Worm (Caenorhabditis elegans) whole organism, L2 larva: ENCODE measurements around the gene his-59.

Experiments used
- Y55F3AM.14 ChIP-seq: fragments of 200-800 bp; sonication (Bioruptor generic); optimal IDR thresholded peaks from 2 replicates; lab custom pipeline; 2018; ENCODE audit warnings: mild to moderate bottlenecking, missing genetic modification characterization, missing compliant biosample characterization
- ZK546.5 ChIP-seq: sonication (generic microtip); optimal IDR thresholded peaks from 2 replicates; lab custom pipeline; 2017; ENCODE audit warnings: missing biosample characterization, missing genetic modification characterization
- alr-1 ChIP-seq: fragments of 150-350 bp; optimal IDR thresholded peaks from 2 replicates; lab custom pipeline; 2014; ENCODE audit warnings: missing biosample characterization, missing genetic modification characterization
- aly-2 ChIP-seq: fragments of 150-350 bp; optimal IDR thresholded peaks from 2 replicates; lab custom pipeline; 2014; ENCODE audit warnings: missing biosample characterization, missing genetic modification characterization
- ama-1 ChIP-seq: fragments of 150-350 bp; optimal IDR thresholded peaks from 2 replicates; lab custom pipeline; 2018; ENCODE audit warnings: inconsistent platforms
- blmp-1 ChIP-seq: sonication (generic microtip); optimal IDR thresholded peaks from 2 replicates; lab custom pipeline; 2017; ENCODE audit warnings: missing genetic modification characterization, mild to moderate bottlenecking, missing compliant biosample characterization, antibody characterized with exemption, moderate library complexity; ENCODE audit not compliant: insufficient read depth
- ceh-16 ChIP-seq: fragments of 150-350 bp; optimal IDR thresholded peaks from 2 replicates; lab custom pipeline; 2014; ENCODE audit warnings: missing biosample characterization, missing genetic modification characterization
- crh-2 ChIP-seq: sonication (generic microtip); optimal IDR thresholded peaks from 2 replicates; lab custom pipeline; 2017; ENCODE audit warnings: missing biosample characterization, missing genetic modification characterization
- dmd-4 ChIP-seq: sonication (generic microtip); optimal IDR thresholded peaks from 2 replicates; lab custom pipeline; 2017; ENCODE audit warnings: missing biosample characterization, missing genetic modification characterization
- egl-27 ChIP-seq: sonication (generic microtip); optimal IDR thresholded peaks from 3 replicates; lab custom pipeline; 2017; ENCODE audit warnings: missing biosample characterization, missing genetic modification reagents, missing genetic modification characterization
- elt-1 ChIP-seq: fragments of 150-350 bp; optimal IDR thresholded peaks from 2 replicates; lab custom pipeline; 2014; ENCODE audit warnings: missing biosample characterization, missing genetic modification characterization
- elt-3 ChIP-seq: sonication (generic microtip); optimal IDR thresholded peaks from 2 replicates; lab custom pipeline; 2017; ENCODE audit warnings: missing biosample characterization, missing genetic modification characterization
- fos-1 ChIP-seq: fragments of 150-350 bp; optimal IDR thresholded peaks from 2 replicates; lab custom pipeline; 2014; ENCODE audit warnings: missing biosample characterization, missing genetic modification characterization
- gmeb-1 ChIP-seq: fragments of 150-350 bp; optimal IDR thresholded peaks from 2 replicates; lab custom pipeline; 2014; ENCODE audit warnings: missing biosample characterization, missing genetic modification characterization
- lin-11 ChIP-seq: fragments of 150-350 bp; sonication (generic microtip); optimal IDR thresholded peaks from 2 replicates; lab custom pipeline; 2014; ENCODE audit warnings: missing biosample characterization, missing genetic modification characterization, inconsistent platforms, mixed read lengths
- lin-39 ChIP-seq: fragments of 150-350 bp; optimal IDR thresholded peaks from 2 replicates; lab custom pipeline; 2014; ENCODE audit warnings: missing biosample characterization, missing genetic modification reagents, missing genetic modification characterization
- mab-5 ChIP-seq: fragments of 150-350 bp; optimal IDR thresholded peaks from 2 replicates; lab custom pipeline; 2014; ENCODE audit warnings: missing biosample characterization, missing genetic modification characterization
- mbf-1 ChIP-seq: sonication (generic microtip); optimal IDR thresholded peaks from 2 replicates; lab custom pipeline; 2017; ENCODE audit warnings: missing biosample characterization, missing genetic modification characterization
- mdl-1 ChIP-seq, 2 experiments: fragments of 150-350 bp in 1 of 2; sonication (generic microtip) in 1 of 2; optimal IDR thresholded peaks; 2 replicates each; lab custom pipeline; 2017; ENCODE audit warnings: missing biosample characterization in 2 of 2, missing genetic modification characterization in 2 of 2
- nhr-129 ChIP-seq: fragments of 150-350 bp; optimal IDR thresholded peaks from 2 replicates; lab custom pipeline; 2014; ENCODE audit warnings: missing biosample characterization, missing genetic modification characterization
- nhr-21 ChIP-seq: fragments of 150-350 bp; optimal IDR thresholded peaks from 2 replicates; lab custom pipeline; 2014; ENCODE audit warnings: missing biosample characterization, missing genetic modification characterization
- nhr-23 ChIP-seq: fragments of 150-350 bp; optimal IDR thresholded peaks from 2 replicates; lab custom pipeline; 2014; ENCODE audit warnings: missing biosample characterization, missing genetic modification reagents, missing genetic modification characterization
- nhr-25 ChIP-seq: fragments of 150-350 bp; sonication (generic microtip); optimal IDR thresholded peaks from 3 replicates; lab custom pipeline; 2014; ENCODE audit warnings: missing biosample characterization, missing genetic modification characterization
- nhr-6 ChIP-seq: fragments of 150-350 bp; optimal IDR thresholded peaks from 2 replicates; lab custom pipeline; 2014; ENCODE audit warnings: missing biosample characterization, missing genetic modification characterization
- nhr-77 ChIP-seq: fragments of 150-350 bp; optimal IDR thresholded peaks from 2 replicates; lab custom pipeline; 2014; ENCODE audit warnings: missing biosample characterization, missing genetic modification characterization
- peb-1 ChIP-seq: fragments of 150-350 bp; optimal IDR thresholded peaks from 2 replicates; lab custom pipeline; 2014; ENCODE audit warnings: missing biosample characterization, missing genetic modification characterization
- sem-4 ChIP-seq: fragments of 150-350 bp; optimal IDR thresholded peaks from 2 replicates; lab custom pipeline; 2014; ENCODE audit warnings: missing biosample characterization, missing genetic modification reagents, missing genetic modification characterization
- skn-1 ChIP-seq: sonication (generic microtip); optimal IDR thresholded peaks from 2 replicates; lab custom pipeline; 2017; ENCODE audit warnings: missing biosample characterization, missing genetic modification characterization
- sma-3 ChIP-seq: sonication (generic microtip); optimal IDR thresholded peaks from 2 replicates; lab custom pipeline; 2016; ENCODE audit warnings: missing genetic modification reagents, missing genetic modification characterization, missing compliant biosample characterization
- sma-9 ChIP-seq, 2 experiments: fragments of 150-350 bp in 1 of 2; sonication (generic microtip) in 1 of 2; optimal IDR thresholded peaks; 2 replicates each; lab custom pipeline; 2014 to 2016; ENCODE audit warnings: missing genetic modification characterization in 2 of 2, mild to moderate bottlenecking in 1 of 2, missing biosample characterization in 1 of 2, missing compliant biosample characterization in 1 of 2, missing genetic modification reagents in 1 of 2, moderate library complexity in 1 of 2
- snpc-4 ChIP-seq: fragments of 150-350 bp; optimal IDR thresholded peaks from 2 replicates; lab custom pipeline; 2014; ENCODE audit warnings: missing biosample characterization, missing genetic modification characterization
- unc-55 ChIP-seq: fragments of 150-350 bp; sonication (generic microtip); optimal IDR thresholded peaks from 3 replicates; lab custom pipeline; 2014; ENCODE audit warnings: missing biosample characterization, missing genetic modification reagents, missing genetic modification characterization
- unc-62 ChIP-seq: fragments of 150-350 bp; optimal IDR thresholded peaks from 2 replicates; lab custom pipeline; 2014; ENCODE audit warnings: missing biosample characterization, missing genetic modification reagents, missing genetic modification characterization
- ztf-1 ChIP-seq: fragments of 200-800 bp; sonication (Bioruptor generic); conservative IDR thresholded peaks from 2 replicates; pipeline ENCODE4 v1.3.6; 2022; ENCODE audit warnings: missing genetic modification characterization, missing compliant biosample characterization
- ztf-11 ChIP-seq: sonication (generic microtip); optimal IDR thresholded peaks from 2 replicates; lab custom pipeline; 2017; ENCODE audit warnings: missing biosample characterization, missing genetic modification characterization
- ztf-4 ChIP-seq: fragments of 150-350 bp; optimal IDR thresholded peaks from 2 replicates; lab custom pipeline; 2014; ENCODE audit warnings: missing biosample characterization, missing genetic modification characterization

Gene his-59

ce11 chrIV:7445995-7446394 lies 42.1 kb upstream of the his-59 start, which contains the start of gene B0496.1:
B0496.1 (plus strand) TSS chrIV:7446295.
- no peak for TF ChIP-seq nhr-21 (tag; lab: Kevin White, UChicago)
- TF ChIP-seq lin-11 (tag; lab: Kevin White, UChicago), result no peak
- TF ChIP-seq elt-3, result no peak
- TF ChIP-seq Y55F3AM.14 (GFP tag; lab: Kevin White, UChicago), result no peak
- TF ChIP-seq fos-1 (tag; lab: Kevin White, UChicago), result no peak
- TF ChIP-seq snpc-4 (tag; lab: Kevin White, UChicago), result no peak
- TF ChIP-seq ama-1, result no peak
- no peak for TF ChIP-seq ztf-11 (tag; lab: Kevin White, UChicago)
- TF ChIP-seq nhr-129 (tag; lab: Kevin White, UChicago), result no peak
- no peak for TF ChIP-seq nhr-6 (tag; lab: Kevin White, UChicago)

ce11 chrIV:7447556-7447955 lies 40.5 kb upstream of the his-59 start, which contains the start of gene B0496.2:
B0496.2 (plus strand) TSS chrIV:7447856.
- no peak for TF ChIP-seq egl-27 (tag; lab: Kevin White, UChicago)
- TF ChIP-seq gmeb-1 (tag; lab: Kevin White, UChicago), result no peak
- no peak for TF ChIP-seq ceh-16 (tag; lab: Kevin White, UChicago)
- TF ChIP-seq lin-11 (tag; lab: Kevin White, UChicago), result no peak

ce11 chrIV:7451345-7451744 lies 36.7 kb upstream of the his-59 start, which contains the start of gene tes-1:
tes-1 (minus strand) TSS chrIV:7451445.
- no peak for TF ChIP-seq ztf-1 (GFP tag; lab: Robert Waterston, UW)
- TF ChIP-seq Y55F3AM.14 (GFP tag; lab: Kevin White, UChicago), result no peak
- no peak for TF ChIP-seq ama-1
- no peak for TF ChIP-seq lin-39 (tag; lab: Kevin White, UChicago)
- no peak for TF ChIP-seq mbf-1 (tag; lab: Kevin White, UChicago)
- no peak for TF ChIP-seq nhr-129 (tag; lab: Kevin White, UChicago)
- no peak for TF ChIP-seq mab-5 (tag; lab: Kevin White, UChicago)
- no peak for TF ChIP-seq nhr-25 (tag; lab: Kevin White, UChicago)
- no peak for TF ChIP-seq unc-55 (GFP tag; lab: Kevin White, UChicago)
- no peak for TF ChIP-seq elt-1 (tag; lab: Kevin White, UChicago)
- TF ChIP-seq dmd-4 (tag; lab: Kevin White, UChicago), result no peak
- TF ChIP-seq ceh-16 (tag; lab: Kevin White, UChicago), result no peak
- no peak for TF ChIP-seq unc-62 (GFP tag; lab: Kevin White, UChicago)
- no peak for TF ChIP-seq ztf-4 (tag; lab: Kevin White, UChicago)
- no peak for TF ChIP-seq alr-1 (tag; lab: Kevin White, UChicago)
- TF ChIP-seq aly-2, result no peak

ce11 chrIV:7453661-7454159 lies 34.3 kb upstream of the his-59 start:
- TF ChIP-seq blmp-1 (no peak), sma-3 (GFP tag; lab: Kevin White, UChicago) (no peak), egl-27 (tag; lab: Kevin White, UChicago) (no peak), peb-1 (no peak), skn-1 (no peak), mdl-1 (tag; optimal IDR thresholded peaks at IDR 0.05; lab: Kevin White, UChicago) (no peak), elt-1 (tag; lab: Kevin White, UChicago) (no peak), aly-2 (no peak), dmd-4 (tag; lab: Kevin White, UChicago) (no peak), mab-5 (tag; lab: Kevin White, UChicago) (no peak), nhr-23 (tag; lab: Kevin White, UChicago) (no peak), sma-9 (GFP tag; optimal IDR thresholded peaks at IDR 0.05; lab: Kevin White, UChicago) (peak; percentile 6), sma-9 (tag; optimal IDR thresholded peaks at IDR 0.05; lab: Kevin White, UChicago) (no peak), nhr-77 (tag; lab: Kevin White, UChicago) (no peak), mbf-1 (tag; lab: Kevin White, UChicago) (no peak), elt-3 (no peak), unc-55 (GFP tag; lab: Kevin White, UChicago) (peak; percentile 69), nhr-21 (tag; lab: Kevin White, UChicago) (no peak), ZK546.5 (tag; lab: Kevin White, UChicago) (no peak), nhr-129 (tag; lab: Kevin White, UChicago) (peak; percentile 15), sem-4 (peak; percentile 12), ztf-11 (tag; lab: Kevin White, UChicago) (no peak), nhr-6 (tag; lab: Kevin White, UChicago) (no peak), gmeb-1 (tag; lab: Kevin White, UChicago) (no peak), crh-2 (tag; lab: Kevin White, UChicago) (no peak), ama-1 (no peak)
